Fruit fly (Drosophila melanogaster) whole organism, embryonic: Measurements from ENCODE around the gene CG11726.

Experiments
- Ada2b ChIP-seq: fragments of 200-800 bp; sonication (Bioruptor generic); IDR thresholded peaks from 2 replicates; pipeline ENCODE4 v1.3.6; 2022; ENCODE audit warnings: missing biosample characterization, missing genetic modification characterization
- Adf1 ChIP-seq: fragments of 200-800 bp; sonication (Bioruptor generic); IDR thresholded peaks from 2 replicates; pipeline ENCODE4 v1.3.6; 2022; ENCODE audit warnings: missing biosample characterization, missing genetic modification characterization
- Bdp1 ChIP-seq: fragments of 200-800 bp; sonication (Bioruptor generic); optimal IDR thresholded peaks from 3 replicates; lab custom pipeline; 2016; ENCODE audit warnings: missing biosample characterization, missing genetic modification characterization
- CG11504 ChIP-seq: fragments of 200-800 bp; sonication (Bioruptor generic); optimal IDR thresholded peaks from 3 replicates; lab custom pipeline; 2019; ENCODE audit warnings: missing biosample characterization, mild to moderate bottlenecking, missing genetic modification characterization, moderate library complexity
- CG12769 ChIP-seq: fragments of 200-800 bp; sonication (Bioruptor generic); optimal IDR thresholded peaks from 2 replicates; lab custom pipeline; 2019; ENCODE audit warnings: missing biosample characterization, mild to moderate bottlenecking, missing genetic modification characterization, moderate library complexity
- CG14710 ChIP-seq: fragments of 200-800 bp; sonication (Bioruptor generic); optimal IDR thresholded peaks from 3 replicates; lab custom pipeline; 2019; ENCODE audit warnings: missing biosample characterization, mild to moderate bottlenecking, missing genetic modification characterization, moderate library complexity
- CG15073 ChIP-seq: fragments of 200-800 bp; sonication (Bioruptor generic); optimal IDR thresholded peaks from 2 replicates; lab custom pipeline; 2016; ENCODE audit warnings: missing biosample characterization, missing genetic modification characterization
- CG17568 ChIP-seq: fragments of 200-800 bp; sonication (Bioruptor generic); optimal IDR thresholded peaks from 2 replicates; lab custom pipeline; 2018; ENCODE audit warnings: missing biosample characterization, mild to moderate bottlenecking, missing genetic modification characterization, moderate library complexity
- CG2202 ChIP-seq: fragments of 200-800 bp; sonication (Bioruptor generic); optimal IDR thresholded peaks from 2 replicates; lab custom pipeline; 2018; ENCODE audit warnings: missing biosample characterization, mild to moderate bottlenecking, missing genetic modification characterization
- CG32532 ChIP-seq: fragments of 200-800 bp; sonication (Bioruptor generic); IDR thresholded peaks from 2 replicates; pipeline ENCODE4 v1.3.6; 2022; ENCODE audit warnings: missing biosample characterization, missing genetic modification characterization
- CG32772 ChIP-seq: fragments of 200-800 bp; sonication (Bioruptor generic); IDR thresholded peaks from 2 replicates; pipeline ENCODE4 v1.3.6; 2022; ENCODE audit warnings: missing biosample characterization, missing genetic modification characterization
- CG4328 ChIP-seq: fragments of 200-800 bp; sonication (Bioruptor generic); optimal IDR thresholded peaks from 3 replicates; lab custom pipeline; 2017; ENCODE audit warnings: missing biosample characterization, missing genetic modification reagents, missing genetic modification characterization
- CG4854 ChIP-seq: fragments of 200-800 bp; sonication (Bioruptor generic); optimal IDR thresholded peaks from 2 replicates; lab custom pipeline; 2016; ENCODE audit warnings: missing biosample characterization, missing genetic modification characterization, inconsistent platforms
- CG6683 ChIP-seq: fragments of 200-800 bp; sonication (Bioruptor generic); optimal IDR thresholded peaks from 2 replicates; lab custom pipeline; 2017; ENCODE audit warnings: missing biosample characterization, mild to moderate bottlenecking, missing genetic modification characterization, missing genetic modification reagents
- CG6854 ChIP-seq: fragments of 200-800 bp; sonication (Bioruptor generic); optimal IDR thresholded peaks from 3 replicates; lab custom pipeline; 2017; ENCODE audit warnings: missing biosample characterization, mild to moderate bottlenecking, missing genetic modification characterization
- CG8290 ChIP-seq, 3 experiments: fragments of 200-800 bp; sonication (Bioruptor generic); optimal IDR thresholded peaks; 2 replicates each; lab custom pipeline; 2016 to 2019; ENCODE audit warnings: missing biosample characterization in 3 of 3, missing genetic modification characterization in 3 of 3, mild to moderate bottlenecking in 2 of 3, moderate library complexity in 1 of 3
- Dll ChIP-seq: fragments of 200-800 bp; sonication (Bioruptor generic); IDR thresholded peaks from 4 replicates; pipeline ENCODE4 v1.3.6; 2022; ENCODE audit warnings: missing biosample characterization, missing genetic modification characterization; ENCODE audit not compliant: partially characterized antibody
- E2f2 ChIP-seq: fragments of 200-800 bp; sonication (Bioruptor generic); IDR thresholded peaks from 2 replicates; pipeline ENCODE4 v1.3.6; 2022; ENCODE audit warnings: missing biosample characterization, missing genetic modification characterization
- H15 ChIP-seq: fragments of 200-800 bp; sonication (Bioruptor generic); IDR thresholded peaks from 3 replicates; pipeline ENCODE4 v1.3.6; 2022; ENCODE audit warnings: missing biosample characterization, missing genetic modification characterization
- HLH54F ChIP-seq: fragments of 200-800 bp; sonication (Bioruptor generic); optimal IDR thresholded peaks from 3 replicates; lab custom pipeline; 2016; ENCODE audit warnings: missing biosample characterization, missing genetic modification characterization
- Hr51 ChIP-seq, 2 experiments: fragments of 200-800 bp; sonication (Bioruptor generic); optimal IDR thresholded peaks; 2 replicates in 1 of 2; 3 replicates in 1 of 2; lab custom pipeline; 2016 to 2018; ENCODE audit warnings: missing biosample characterization in 2 of 2, missing genetic modification characterization in 2 of 2, mild to moderate bottlenecking in 1 of 2, moderate library complexity in 1 of 2
- Hsf ChIP-seq: fragments of 200-800 bp; sonication (Bioruptor generic); optimal IDR thresholded peaks from 3 replicates; lab custom pipeline; 2016; ENCODE audit warnings: missing biosample characterization, missing genetic modification characterization
- Lpt ChIP-seq: fragments of >200 bp; optimal IDR thresholded peaks from 2 replicates; lab custom pipeline; 2018; ENCODE audit warnings: missing biosample characterization, missing genetic modification characterization
- Myb ChIP-seq: fragments of 200-800 bp; sonication (Bioruptor generic); optimal IDR thresholded peaks from 2 replicates; lab custom pipeline; 2016; ENCODE audit warnings: missing biosample characterization, missing genetic modification characterization
- NK7.1 ChIP-seq: fragments of 200-800 bp; sonication (Bioruptor generic); optimal IDR thresholded peaks from 3 replicates; lab custom pipeline; 2016; ENCODE audit warnings: missing biosample characterization, missing genetic modification characterization
- Nf-YA ChIP-seq: fragments of 200-800 bp; sonication (Bioruptor generic); IDR thresholded peaks from 2 replicates; pipeline ENCODE4 v1.3.6; 2022; ENCODE audit warnings: missing biosample characterization, missing genetic modification characterization
- Sox102F ChIP-seq: fragments of 200-800 bp; sonication (Bioruptor generic); optimal IDR thresholded peaks from 2 replicates; lab custom pipeline; 2018; ENCODE audit warnings: missing biosample characterization, mild to moderate bottlenecking, missing genetic modification characterization, moderate library complexity
- ato ChIP-seq: fragments of 200-800 bp; sonication (Bioruptor generic); IDR thresholded peaks from 2 replicates; pipeline ENCODE4 v1.3.6; 2022; ENCODE audit warnings: missing biosample characterization, missing genetic modification characterization; ENCODE audit not compliant: partially characterized antibody
- bigmax ChIP-seq: fragments of 200-800 bp; sonication (Bioruptor generic); optimal IDR thresholded peaks from 2 replicates; lab custom pipeline; 2018; ENCODE audit warnings: missing biosample characterization, mild to moderate bottlenecking, missing genetic modification characterization
- bowl ChIP-seq: fragments of 200-800 bp; sonication (Bioruptor generic); IDR thresholded peaks from 2 replicates; pipeline ENCODE4 v1.3.6; 2022; ENCODE audit warnings: missing biosample characterization, missing genetic modification characterization
- bsh ChIP-seq, 2 experiments: fragments of 200-800 bp; sonication (Bioruptor generic); optimal IDR thresholded peaks; 2 replicates each; lab custom pipeline; 2017 to 2018; ENCODE audit warnings: mild to moderate bottlenecking in 2 of 2, missing biosample characterization in 2 of 2, missing genetic modification characterization in 2 of 2, moderate library complexity in 1 of 2
- cg ChIP-seq: fragments of 200-800 bp; sonication (Bioruptor generic); optimal IDR thresholded peaks from 3 replicates; lab custom pipeline; 2019; ENCODE audit warnings: missing biosample characterization, mild to moderate bottlenecking, missing genetic modification characterization, moderate library complexity
- chinmo ChIP-seq: fragments of 200-800 bp; sonication (Bioruptor generic); IDR thresholded peaks from 4 replicates; pipeline ENCODE4 v1.3.6; 2022; ENCODE audit warnings: missing biosample characterization, missing genetic modification characterization; ENCODE audit not compliant: partially characterized antibody
- fd96Cb ChIP-seq: fragments of 200-800 bp; sonication (Bioruptor generic); optimal IDR thresholded peaks from 2 replicates; lab custom pipeline; 2018; ENCODE audit warnings: missing biosample characterization, mild to moderate bottlenecking, missing genetic modification characterization, moderate library complexity
- fru ChIP-seq: fragments of >200 bp; optimal IDR thresholded peaks from 2 replicates; lab custom pipeline; 2017
- h ChIP-seq: fragments of >200 bp; optimal IDR thresholded peaks from 2 replicates; lab custom pipeline; 2017
- hkb ChIP-seq, 2 experiments: fragments of 200-800 bp in 1 of 2; fragments of >200 bp in 1 of 2; sonication (Bioruptor generic) in 1 of 2; IDR thresholded peaks in 1 of 2; optimal IDR thresholded peaks in 1 of 2; 2 replicates each; pipeline versions ENCODE4 v1.3.6 to Lab custom; 2017 to 2022; ENCODE audit warnings: missing biosample characterization in 1 of 2, missing genetic modification characterization in 1 of 2
- hth ChIP-seq: fragments of >200 bp; optimal IDR thresholded peaks from 2 replicates; lab custom pipeline; 2017; ENCODE audit warnings: inconsistent platforms
- kay ChIP-seq: fragments of 200-800 bp; sonication (Bioruptor generic); optimal IDR thresholded peaks from 2 replicates; lab custom pipeline; 2016; ENCODE audit warnings: missing biosample characterization, missing genetic modification characterization
- p53 ChIP-seq: fragments of 200-800 bp; sonication (Bioruptor generic); optimal IDR thresholded peaks from 2 replicates; lab custom pipeline; 2016; ENCODE audit warnings: missing biosample characterization, missing genetic modification characterization
- pan ChIP-seq, 4 experiments: fragments of >200 bp in 3 of 4; fragments of 200-800 bp in 1 of 4; sonication (Bioruptor generic) in 1 of 4; optimal IDR thresholded peaks in 3 of 4; IDR thresholded peaks in 1 of 4; 2 replicates each; pipeline versions ENCODE4 v1.3.6 to Lab custom; 2017 to 2022; ENCODE audit warnings: missing biosample characterization in 2 of 4, missing genetic modification characterization in 2 of 4, mixed read lengths in 1 of 4
- psq ChIP-seq: fragments of 200-800 bp; sonication (Bioruptor generic); optimal IDR thresholded peaks from 2 replicates; lab custom pipeline; 2017; ENCODE audit warnings: missing biosample characterization, missing genetic modification characterization
- shn ChIP-seq: fragments of 200-800 bp; sonication (Bioruptor generic); optimal IDR thresholded peaks from 3 replicates; lab custom pipeline; 2016; ENCODE audit warnings: missing biosample characterization, missing genetic modification characterization
- sqz ChIP-seq: fragments of 200-800 bp; sonication (Bioruptor generic); optimal IDR thresholded peaks from 3 replicates; lab custom pipeline; 2018; ENCODE audit warnings: missing biosample characterization, mild to moderate bottlenecking, missing genetic modification characterization
- ttk ChIP-seq: fragments of 200-800 bp; sonication (Bioruptor generic); IDR thresholded peaks from 2 replicates; pipeline ENCODE4 v2.1.2; 2022; ENCODE audit warnings: missing biosample characterization, missing genetic modification characterization
- twi ChIP-seq: fragments of 200-800 bp; optimal IDR thresholded peaks from 2 replicates; lab custom pipeline; 2019; ENCODE audit warnings: missing biosample characterization, mild to moderate bottlenecking, missing genetic modification characterization, moderate library complexity
- wek ChIP-seq: fragments of 200-800 bp; sonication (Bioruptor generic); optimal IDR thresholded peaks from 3 replicates; lab custom pipeline; 2018; ENCODE audit warnings: missing biosample characterization, mild to moderate bottlenecking, missing genetic modification characterization, moderate library complexity
- yki ChIP-seq: fragments of >200 bp; optimal IDR thresholded peaks from 3 replicates; lab custom pipeline; 2018
- zen ChIP-seq: fragments of 200-800 bp; sonication (Bioruptor generic); optimal IDR thresholded peaks from 3 replicates; lab custom pipeline; 2018; ENCODE audit warnings: missing biosample characterization, mild to moderate bottlenecking, missing genetic modification characterization, moderate library complexity

CG11726 gene

DNA sequence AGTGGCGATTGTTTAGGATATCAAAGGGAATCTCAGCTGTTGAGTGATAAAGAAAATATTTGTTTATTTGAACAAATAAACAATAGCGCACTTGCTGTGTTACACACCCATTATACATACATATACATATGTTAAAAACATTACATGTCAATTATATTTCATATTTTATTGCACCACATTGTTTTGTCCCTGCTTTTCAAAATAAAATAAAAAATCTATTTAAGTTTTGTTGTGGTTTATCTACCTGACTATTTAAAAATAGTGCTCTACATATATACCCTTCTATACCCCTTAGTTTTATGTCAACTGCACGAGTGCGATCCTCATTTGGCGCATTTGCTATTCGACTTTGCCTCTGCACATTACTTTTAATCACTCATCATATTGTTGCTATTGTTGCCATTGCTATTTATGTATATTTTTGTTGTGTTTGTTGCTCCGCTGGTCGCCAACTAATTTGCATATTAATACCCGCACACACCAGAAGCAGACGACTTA lies 44.5 kb upstream of the CG11726 start (continued):
- TF ChIP-seq pan (optimal IDR thresholded peaks at IDR 0.05; lab: Kevin White, UChicago): no peak
- TF ChIP-seq pan (GFP tag; optimal IDR thresholded peaks at IDR 0.05 in 1 of 2, IDR thresholded peaks at IDR 0.05 in 1 of 2): peak in 1 of 2 experiments; percentile 95
- TF ChIP-seq chinmo (GFP tag; lab: Robert Waterston, UW): peak; percentile 92; the same call in 2 of the 4 replicates
- TF ChIP-seq CG12769 (tag; lab: Kevin White, UChicago): peak; percentile 62
- TF ChIP-seq H15 (GFP tag; lab: Robert Waterston, UW): peak; percentile 87
- peak; percentile 72 for TF ChIP-seq twi (tag; lab: Kevin White, UChicago)
- TF ChIP-seq CG6854 (GFP tag; lab: Kevin White, UChicago): peak; percentile 81
- peak; percentile 66 for TF ChIP-seq CG4854
- TF ChIP-seq h (lab: Kevin White, UChicago): no peak
- peak; percentile 96 for TF ChIP-seq Sox102F (GFP tag; lab: Kevin White, UChicago)
- TF ChIP-seq Dll (GFP tag; lab: Robert Waterston, UW): no peak
- TF ChIP-seq CG17568 (GFP tag; lab: Kevin White, UChicago): peak; percentile 58
- peak; percentile 92 for TF ChIP-seq CG32532 (GFP tag; lab: Robert Waterston, UW)
- TF ChIP-seq Hsf (GFP tag; lab: Kevin White, UChicago): peak; percentile 87
- TF ChIP-seq psq: peak; percentile 56
- TF ChIP-seq bowl (GFP tag; lab: Robert Waterston, UW): peak; percentile 60; the same call in 1 of the 2 replicates
- TF ChIP-seq bigmax: no peak
- TF ChIP-seq CG6683 (GFP tag; lab: Kevin White, UChicago): peak; percentile 53
- TF ChIP-seq sqz (GFP tag; lab: Kevin White, UChicago): peak; percentile 70
- TF ChIP-seq hth (lab: Kevin White, UChicago): no peak
- TF ChIP-seq fru (lab: Kevin White, UChicago): no peak
- peak; percentile 70 for TF ChIP-seq shn (GFP tag; lab: Kevin White, UChicago)
- TF ChIP-seq Hr51 (GFP tag; optimal IDR thresholded peaks at IDR 0.05; lab: Kevin White, UChicago): peak; percentile 18 to 97
- TF ChIP-seq Ada2b: peak; percentile 90
- TF ChIP-seq Myb (GFP tag; lab: Kevin White, UChicago): peak; percentile 54
- TF ChIP-seq NK7.1 (GFP tag; lab: Kevin White, UChicago): peak; percentile 60
- TF ChIP-seq ttk: peak; percentile 83
- TF ChIP-seq Adf1: peak; percentile 45; the same call in 1 of the 2 replicates
- no peak for TF ChIP-seq Lpt (GFP tag; lab: Kevin White, UChicago)
- TF ChIP-seq yki (lab: Kevin White, UChicago): no peak
- peak; percentile 94 for TF ChIP-seq CG11504 (tag; lab: Kevin White, UChicago)
- peak; percentile 90 to 91 for TF ChIP-seq bsh (GFP tag; optimal IDR thresholded peaks at IDR 0.05; lab: Kevin White, UChicago)
- TF ChIP-seq CG4328 (GFP tag; lab: Kevin White, UChicago): peak; percentile 54
- TF ChIP-seq ato (GFP tag; lab: Robert Waterston, UW): no peak
- peak; percentile 73; the same call in 1 of the 2 replicates for TF ChIP-seq Nf-YA (GFP tag; lab: Robert Waterston, UW)
- TF ChIP-seq CG15073 (GFP tag; lab: Kevin White, UChicago): peak; percentile 49
- TF ChIP-seq fd96Cb (tag; lab: Kevin White, UChicago): peak; percentile 94
- peak; percentile 53 for TF ChIP-seq Bdp1 (GFP tag; lab: Kevin White, UChicago)
- peak; percentile 75 for TF ChIP-seq E2f2 (GFP tag; lab: Robert Waterston, UW)
- peak; percentile 93 for TF ChIP-seq CG32772 (GFP tag; lab: Robert Waterston, UW)
- peak; percentile 82 for TF ChIP-seq zen (tag; lab: Kevin White, UChicago)
- TF ChIP-seq p53 (GFP tag; lab: Kevin White, UChicago): no peak
- TF ChIP-seq kay: peak; percentile 87
- TF ChIP-seq CG2202 (tag; lab: Kevin White, UChicago): peak; percentile 85
- peak; percentile 77 for TF ChIP-seq HLH54F (GFP tag; lab: Kevin White, UChicago)
- no peak for TF ChIP-seq wek (GFP tag; lab: Kevin White, UChicago)
- peak; percentile 25 for TF ChIP-seq cg (GFP tag; lab: Kevin White, UChicago)
- peak; percentile 84 for TF ChIP-seq CG14710 (tag; lab: Kevin White, UChicago)
- TF ChIP-seq hkb (optimal IDR thresholded peaks at IDR 0.05; lab: Kevin White, UChicago): no peak
- TF ChIP-seq hkb (GFP tag; IDR thresholded peaks at IDR 0.05; lab: Robert Waterston, UW): peak; percentile 87
- TF ChIP-seq CG8290 (GFP tag; optimal IDR thresholded peaks at IDR 0.05; lab: Kevin White, UChicago): no peak
- TF ChIP-seq CG8290 (tag; optimal IDR thresholded peaks at IDR 0.05; lab: Kevin White, UChicago): peak in 1 of 2 experiments; percentile 39
